Worm (Caenorhabditis elegans) whole organism, L4 larva: ENCODE results near the gene skpt-1.

Experiments used
- R02D3.7 ChIP-seq: fragments of 150-350 bp; sonication (generic microtip); optimal IDR thresholded peaks from 3 replicates; lab custom pipeline; 2014; ENCODE audit warnings: missing biosample characterization, missing genetic modification characterization
- ceh-82 ChIP-seq: sonication (generic microtip); optimal IDR thresholded peaks from 2 replicates; lab custom pipeline; 2017; ENCODE audit warnings: missing biosample characterization, missing genetic modification characterization
- ces-1 ChIP-seq: fragments of 150-350 bp; sonication (generic microtip); optimal IDR thresholded peaks from 4 replicates; lab custom pipeline; 2014; ENCODE audit warnings: missing biosample characterization, missing genetic modification reagents, missing genetic modification characterization
- daf-19 ChIP-seq: fragments of 200-800 bp; sonication (Bioruptor generic); conservative IDR thresholded peaks from 2 replicates; pipeline ENCODE4 v1.3.6; 2022; ENCODE audit warnings: missing genetic modification characterization, missing compliant biosample characterization
- egl-43 ChIP-seq: fragments of 200-800 bp; sonication (Bioruptor generic); IDR thresholded peaks from 2 replicates; pipeline ENCODE4 v1.3.6; 2022; ENCODE audit warnings: missing genetic modification reagents, missing genetic modification characterization, missing compliant biosample characterization
- fos-1 ChIP-seq: fragments of 150-350 bp; optimal IDR thresholded peaks from 2 replicates; lab custom pipeline; 2014; ENCODE audit warnings: missing biosample characterization, missing genetic modification characterization
- lin-39 ChIP-seq: fragments of 150-350 bp; optimal IDR thresholded peaks from 2 replicates; lab custom pipeline; 2014; ENCODE audit warnings: missing biosample characterization, missing genetic modification reagents, missing genetic modification characterization
- mxl-3 ChIP-seq: fragments of 200-800 bp; sonication (Bioruptor generic); optimal IDR thresholded peaks from 2 replicates; lab custom pipeline; 2018; ENCODE audit warnings: mild to moderate bottlenecking, missing genetic modification characterization, missing compliant biosample characterization
- nhr-48 ChIP-seq: sonication (generic microtip); optimal IDR thresholded peaks from 2 replicates; lab custom pipeline; 2016; ENCODE audit warnings: mild to moderate bottlenecking, missing genetic modification characterization, missing compliant biosample characterization
- set-16 ChIP-seq: fragments of 200-800 bp; sonication (Bioruptor generic); IDR thresholded peaks from 2 replicates; pipeline ENCODE4 v1.3.6; 2022; ENCODE audit warnings: missing genetic modification reagents, missing genetic modification characterization, missing compliant biosample characterization
- unc-130 ChIP-seq: sonication (generic microtip); optimal IDR thresholded peaks from 2 replicates; lab custom pipeline; 2016; ENCODE audit warnings: missing genetic modification reagents, missing genetic modification characterization, missing compliant biosample characterization

DNA sequence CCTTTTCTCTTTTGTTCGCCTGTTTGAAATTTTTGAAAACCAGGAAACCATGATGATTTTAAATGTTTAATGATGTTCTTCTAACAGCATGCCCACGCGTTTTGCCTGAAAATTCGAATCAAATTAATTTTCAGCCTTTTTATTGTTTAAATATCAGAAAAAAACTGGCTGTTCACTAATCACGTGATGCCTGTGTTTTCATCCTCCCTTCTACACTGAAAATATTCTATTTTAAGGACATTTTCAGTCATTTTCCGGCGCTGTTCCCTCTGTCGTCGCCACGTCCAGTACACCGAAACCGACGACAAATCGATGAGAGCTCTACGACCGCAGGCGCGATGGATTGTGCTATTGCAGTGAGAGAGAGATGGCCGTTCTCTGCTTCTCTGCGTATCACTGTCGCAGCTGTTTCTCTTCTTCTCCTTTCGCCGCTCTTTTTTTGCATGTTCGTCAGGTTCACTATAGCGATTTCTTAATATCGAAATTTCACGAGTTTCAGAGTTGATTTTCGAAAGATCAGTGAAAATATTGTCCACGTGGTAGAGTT lies 1.6 kb upstream of the skpt-1 start, which contains the start of gene F48E8.8:
- TF ChIP-seq ces-1 (GFP tag; lab: Kevin White, UChicago) (no peak), daf-19 (no peak), nhr-48 (no peak), set-16 (GFP tag; lab: Robert Waterston, UW) (peak; percentile 44; the same call in 1 of the 2 replicates), fos-1 (tag; lab: Kevin White, UChicago) (no peak), egl-43 (GFP tag; lab: Robert Waterston, UW) (no peak), lin-39 (tag; lab: Kevin White, UChicago) (no peak), R02D3.7 (tag; lab: Kevin White, UChicago) (no peak), ceh-82 (no peak), mxl-3 (GFP tag; lab: Kevin White, UChicago) (peak; percentile 9), unc-130 (no peak)
